Fruit fly (Drosophila melanogaster) S2 (cell line): Measurements from ENCODE around the gene glo.

Experiments
- CG8478 ChIP-seq: fragments of >200 bp; optimal IDR thresholded peaks from 2 replicates; lab custom pipeline; 2018
- CTCF ChIP-seq, 2 experiments: fragments of >200 bp; optimal IDR thresholded peaks; 2 replicates each; lab custom pipeline; 2018

The glo gene

dm6 chr3R:11778012-11778865 is 41.0 kb downstream of the glo start:
- TF ChIP-seq CG8478 (lab: Kevin White, UChicago) (no peak), CTCF (optimal IDR thresholded peaks at IDR 0.05; lab: Kevin White, UChicago) (peak in 1 of 2 experiments; percentile 22)

dm6 chr3R:11777058-11777457 is 42.2 kb downstream of the glo start:
- no peak for TF ChIP-seq CG8478 (lab: Kevin White, UChicago)

- TF ChIP-seq CTCF (optimal IDR thresholded peaks at IDR 0.05; lab: Kevin White, UChicago) (no peak), CG8478 (lab: Kevin White, UChicago) (no peak)
Measured at dm6 chr3R:11776068-11776767, 43.0 kb downstream of the glo start.

dm6 chr3R:11775207-11775606 is 44.0 kb downstream of the glo start:
- no peak for TF ChIP-seq CTCF (optimal IDR thresholded peaks at IDR 0.05; lab: Kevin White, UChicago)
- TF ChIP-seq CG8478 (lab: Kevin White, UChicago), result no peak

dm6 chr3R:11773999-11774397 is 45.2 kb downstream of the glo start:
- TF ChIP-seq CTCF (optimal IDR thresholded peaks at IDR 0.05; lab: Kevin White, UChicago) (no peak), CG8478 (lab: Kevin White, UChicago) (no peak)

- no peak for TF ChIP-seq CTCF (optimal IDR thresholded peaks at IDR 0.05; lab: Kevin White, UChicago)
Measured at dm6 chr3R:11773325-11773998, 45.8 kb downstream of the glo start.

- TF ChIP-seq CTCF (optimal IDR thresholded peaks at IDR 0.05; lab: Kevin White, UChicago) (no peak), CG8478 (lab: Kevin White, UChicago) (no peak)
Measured at dm6 chr3R:11772181-11772827, 46.9 kb downstream of the glo start.

dm6 chr3R:11771492-11771891 is 47.7 kb downstream of the glo start:
- TF ChIP-seq CG8478 (lab: Kevin White, UChicago) (no peak), CTCF (optimal IDR thresholded peaks at IDR 0.05; lab: Kevin White, UChicago) (no peak)

- TF ChIP-seq CTCF (optimal IDR thresholded peaks at IDR 0.05; lab: Kevin White, UChicago), result no peak
- TF ChIP-seq CG8478 (lab: Kevin White, UChicago), result no peak
Measured at dm6 chr3R:11770733-11771132, 48.5 kb downstream of the glo start.
